Worm (Caenorhabditis elegans) whole organism, L3 larva: Measurements from ENCODE around the gene F19C6.2.

Source experiments
- R02D3.7 ChIP-seq: fragments of 150-350 bp; optimal IDR thresholded peaks from 2 replicates; lab custom pipeline; 2014; ENCODE audit warnings: missing biosample characterization, missing genetic modification characterization
- ZK546.5 ChIP-seq: sonication (generic microtip); optimal IDR thresholded peaks from 2 replicates; lab custom pipeline; 2017; ENCODE audit warnings: missing biosample characterization, missing genetic modification characterization
- aly-2 ChIP-seq: fragments of 150-350 bp; optimal IDR thresholded peaks from 2 replicates; lab custom pipeline; 2014; ENCODE audit warnings: missing biosample characterization, missing genetic modification characterization
- ama-1 ChIP-seq: fragments of 150-350 bp; optimal IDR thresholded peaks from 2 replicates; lab custom pipeline; 2018
- ceh-82 ChIP-seq: fragments of 150-350 bp; optimal IDR thresholded peaks from 2 replicates; lab custom pipeline; 2014; ENCODE audit warnings: missing biosample characterization, missing genetic modification characterization
- ceh-9 ChIP-seq: sonication (generic microtip); optimal IDR thresholded peaks from 2 replicates; lab custom pipeline; 2018; ENCODE audit warnings: missing biosample characterization, missing genetic modification characterization
- daf-12 ChIP-seq: fragments of 150-350 bp; optimal IDR thresholded peaks from 2 replicates; lab custom pipeline; 2014; ENCODE audit warnings: missing biosample characterization, missing genetic modification reagents, missing genetic modification characterization
- egl-27 ChIP-seq: sonication (generic microtip); optimal IDR thresholded peaks from 4 replicates; lab custom pipeline; 2017; ENCODE audit warnings: missing biosample characterization, missing genetic modification reagents, missing genetic modification characterization
- egl-5 ChIP-seq: fragments of 150-350 bp; optimal IDR thresholded peaks from 2 replicates; lab custom pipeline; 2017; ENCODE audit warnings: missing biosample characterization, missing genetic modification reagents, missing genetic modification characterization, inconsistent platforms
- elt-1 ChIP-seq: fragments of 150-350 bp; optimal IDR thresholded peaks from 2 replicates; lab custom pipeline; 2014; ENCODE audit warnings: missing biosample characterization, missing genetic modification characterization
- elt-2 ChIP-seq: sonication (generic microtip); optimal IDR thresholded peaks from 2 replicates; lab custom pipeline; 2016; ENCODE audit warnings: missing genetic modification reagents, mild to moderate bottlenecking, missing genetic modification characterization, missing compliant biosample characterization
- eor-1 ChIP-seq, 2 experiments: fragments of 150-350 bp; optimal IDR thresholded peaks; 2 replicates each; lab custom pipeline; 2014 to 2018; ENCODE audit warnings: missing biosample characterization in 2 of 2, missing genetic modification characterization in 2 of 2
- fkh-10 ChIP-seq: sonication (generic microtip); optimal IDR thresholded peaks from 2 replicates; lab custom pipeline; 2017; ENCODE audit warnings: missing biosample characterization, missing genetic modification reagents, missing genetic modification characterization
- fkh-2 ChIP-seq: fragments of 150-350 bp; optimal IDR thresholded peaks from 2 replicates; lab custom pipeline; 2014; ENCODE audit warnings: missing biosample characterization, missing genetic modification reagents, missing genetic modification characterization
- hmg-11 ChIP-seq: sonication (generic microtip); optimal IDR thresholded peaks from 2 replicates; lab custom pipeline; 2016; ENCODE audit warnings: missing genetic modification characterization, missing compliant biosample characterization
- jun-1 ChIP-seq: fragments of 150-350 bp; optimal IDR thresholded peaks from 2 replicates; lab custom pipeline; 2014; ENCODE audit warnings: missing biosample characterization, missing genetic modification reagents, missing genetic modification characterization
- lin-39 ChIP-seq: fragments of 150-350 bp; optimal IDR thresholded peaks from 2 replicates; lab custom pipeline; 2018; ENCODE audit warnings: missing biosample characterization, missing genetic modification reagents, missing genetic modification characterization
- lsy-12 ChIP-seq: sonication (generic microtip); optimal IDR thresholded peaks from 2 replicates; lab custom pipeline; 2016; ENCODE audit warnings: mild to moderate bottlenecking, missing genetic modification characterization, missing compliant biosample characterization
- mml-1 ChIP-seq: fragments of 150-350 bp; sonication (generic microtip); optimal IDR thresholded peaks from 3 replicates; lab custom pipeline; 2014; ENCODE audit warnings: missing biosample characterization, missing genetic modification characterization
- nfya-1 ChIP-seq: sonication (generic microtip); optimal IDR thresholded peaks from 2 replicates; lab custom pipeline; 2017; ENCODE audit warnings: missing genetic modification characterization, mild to moderate bottlenecking, missing compliant biosample characterization, antibody characterized with exemption, moderate library complexity; ENCODE audit not compliant: insufficient read depth
- nhr-11 ChIP-seq: fragments of 150-350 bp; optimal IDR thresholded peaks from 2 replicates; lab custom pipeline; 2014; ENCODE audit warnings: missing biosample characterization, missing genetic modification characterization
- nhr-12 ChIP-seq: fragments of 150-350 bp; optimal IDR thresholded peaks from 2 replicates; lab custom pipeline; 2014; ENCODE audit warnings: missing biosample characterization, missing genetic modification characterization
- nhr-43 ChIP-seq: sonication (generic microtip); optimal IDR thresholded peaks from 2 replicates; lab custom pipeline; 2016; ENCODE audit warnings: mild to moderate bottlenecking, missing genetic modification characterization, missing compliant biosample characterization; ENCODE audit not compliant: poor library complexity, severe bottlenecking
- nhr-67 ChIP-seq: fragments of 150-350 bp; optimal IDR thresholded peaks from 2 replicates; lab custom pipeline; 2014; ENCODE audit warnings: missing biosample characterization, missing genetic modification characterization
- nhr-76 ChIP-seq: fragments of 150-350 bp; sonication (generic microtip); optimal IDR thresholded peaks from 5 replicates; lab custom pipeline; 2014; ENCODE audit warnings: missing biosample characterization, missing genetic modification characterization
- nhr-77 ChIP-seq: fragments of 150-350 bp; optimal IDR thresholded peaks from 2 replicates; lab custom pipeline; 2014; ENCODE audit warnings: missing biosample characterization, missing genetic modification characterization
- pha-4 ChIP-seq: fragments of 150-350 bp; optimal IDR thresholded peaks from 2 replicates; lab custom pipeline; 2014; ENCODE audit warnings: missing biosample characterization, missing genetic modification reagents, missing genetic modification characterization
- pqm-1 ChIP-seq: fragments of 150-350 bp; optimal IDR thresholded peaks from 2 replicates; lab custom pipeline; 2017; ENCODE audit warnings: missing biosample characterization, missing genetic modification characterization, inconsistent platforms
- sea-2 ChIP-seq: fragments of 150-350 bp; sonication (generic microtip); optimal IDR thresholded peaks from 4 replicates; lab custom pipeline; 2014; ENCODE audit warnings: missing biosample characterization, missing genetic modification reagents, missing genetic modification characterization
- snpc-4 ChIP-seq: fragments of 150-350 bp; optimal IDR thresholded peaks from 2 replicates; lab custom pipeline; 2014; ENCODE audit warnings: missing biosample characterization, missing genetic modification characterization
- tbx-2 ChIP-seq: sonication (generic microtip); optimal IDR thresholded peaks from 2 replicates; lab custom pipeline; 2016; ENCODE audit warnings: mild to moderate bottlenecking, missing genetic modification characterization, missing compliant biosample characterization
- zag-1 ChIP-seq: fragments of 150-350 bp; optimal IDR thresholded peaks from 2 replicates; lab custom pipeline; 2014; ENCODE audit warnings: missing biosample characterization, missing genetic modification characterization
- ztf-4 ChIP-seq: fragments of 150-350 bp; optimal IDR thresholded peaks from 2 replicates; lab custom pipeline; 2014; ENCODE audit warnings: missing biosample characterization, missing genetic modification characterization

Gene F19C6.2

ce11 chrX:9958561-9958960, 42.2 kb upstream of the F19C6.2 start, which contains the start of gene ZC506.1 (continued):
- TF ChIP-seq ama-1 (lab: Kevin White, UChicago) = peak; percentile 16
- TF ChIP-seq nhr-43 (tag; lab: Kevin White, UChicago) = peak; percentile 90
- TF ChIP-seq daf-12 (tag; lab: Kevin White, UChicago) = peak; percentile 50
- TF ChIP-seq R02D3.7 (tag; lab: Kevin White, UChicago) = peak; percentile 63
- TF ChIP-seq nfya-1 (tag; lab: Kevin White, UChicago) = peak; percentile 93
- peak; percentile 91 for TF ChIP-seq egl-5 (tag; lab: Kevin White, UChicago)
- TF ChIP-seq jun-1 (tag; lab: Kevin White, UChicago) = peak; percentile 92
- TF ChIP-seq snpc-4 (tag; lab: Kevin White, UChicago) = peak; percentile 94
- peak; percentile 38 for TF ChIP-seq zag-1
- TF ChIP-seq ztf-4 (tag; lab: Kevin White, UChicago) = peak; percentile 74
- peak; percentile 98 for TF ChIP-seq lin-39 (tag; lab: Kevin White, UChicago)
- TF ChIP-seq fkh-2 (tag; lab: Kevin White, UChicago) = peak; percentile 63
- TF ChIP-seq nhr-67 (tag; lab: Kevin White, UChicago) = no peak
- TF ChIP-seq tbx-2 (tag; lab: Kevin White, UChicago) = peak; percentile 87
- peak; percentile 30 for TF ChIP-seq sea-2
- TF ChIP-seq nhr-11 = peak; percentile 67
- TF ChIP-seq pha-4 = peak; percentile 98
- TF ChIP-seq ceh-9 (tag; lab: Kevin White, UChicago) = no peak

ce11 chrX:9962535-9962934, 38.2 kb upstream of the F19C6.2 start:
- TF ChIP-seq ztf-4 (tag; lab: Kevin White, UChicago) = no peak
- no peak for TF ChIP-seq tbx-2 (tag; lab: Kevin White, UChicago)
- no peak for TF ChIP-seq nhr-12 (tag; lab: Kevin White, UChicago)
- TF ChIP-seq ceh-82 (tag; lab: Kevin White, UChicago) = no peak

- TF ChIP-seq ceh-82 (tag; lab: Kevin White, UChicago) = no peak
- peak; percentile 26 for TF ChIP-seq elt-1
These were observed 35.5 kb upstream of the F19C6.2 start, which contains the start of gene pssy-1 for ce11 chrX:9965275-9965674. pssy-1 (plus strand) TSS chrX:9965592.

- TF ChIP-seq mml-1 (tag; lab: Kevin White, UChicago) = no peak
- TF ChIP-seq elt-2 (tag; lab: Kevin White, UChicago) = no peak
- no peak for TF ChIP-seq lin-39 (tag; lab: Kevin White, UChicago)
- TF ChIP-seq ZK546.5 = no peak
- TF ChIP-seq nhr-12 (tag; lab: Kevin White, UChicago) = no peak
- TF ChIP-seq nhr-77 (tag; lab: Kevin White, UChicago) = no peak
- TF ChIP-seq snpc-4 (tag; lab: Kevin White, UChicago) = no peak
- no peak for TF ChIP-seq eor-1 (tag; optimal IDR thresholded peaks at IDR 0.05; lab: Kevin White, UChicago)
- TF ChIP-seq nhr-11 = no peak
- no peak for TF ChIP-seq egl-5 (tag; lab: Kevin White, UChicago)
- TF ChIP-seq zag-1 = no peak
- TF ChIP-seq aly-2 (tag; lab: Kevin White, UChicago) = no peak
- no peak for TF ChIP-seq lsy-12 (tag; lab: Kevin White, UChicago)
- no peak for TF ChIP-seq nhr-67 (tag; lab: Kevin White, UChicago)
- no peak for TF ChIP-seq pqm-1 (tag; lab: Kevin White, UChicago)
- no peak for TF ChIP-seq hmg-11
- TF ChIP-seq, all 47 proteins: peak for 0
These were observed 24.5 kb upstream of the F19C6.2 start, which contains the start of gene mgl-1 for ce11 chrX:9976206-9976605. mgl-1 (minus strand) TSS chrX:9976306.

ce11 chrX:9981259-9981658, 19.5 kb upstream of the F19C6.2 start:
- no peak for TF ChIP-seq aly-2 (tag; lab: Kevin White, UChicago)
- peak; percentile 73 for TF ChIP-seq fkh-10
- TF ChIP-seq egl-27 (tag; lab: Kevin White, UChicago) = no peak

ce11 chrX:9984889-9985404, 15.8 kb upstream of the F19C6.2 start, which contains the start of gene F19C6.5:
F19C6.5 (minus strand) TSS chrX:9984939.
- peak; percentile 68 for TF ChIP-seq elt-2 (tag; lab: Kevin White, UChicago)
- TF ChIP-seq pqm-1 (tag; lab: Kevin White, UChicago) = peak; percentile 70
- no peak for TF ChIP-seq nhr-76 (tag; lab: Kevin White, UChicago)
